Fruit fly (Drosophila melanogaster) whole organism, embryonic: ENCODE data around the gene CG12521.

Experiments
- B-H2 ChIP-seq: fragments of 200-800 bp; sonication (Bioruptor generic); optimal IDR thresholded peaks from 2 replicates; lab custom pipeline; 2018; ENCODE audit warnings: missing biosample characterization, mild to moderate bottlenecking, missing genetic modification characterization
- C15 ChIP-seq: fragments of 200-800 bp; sonication (Bioruptor generic); IDR thresholded peaks from 3 replicates; pipeline ENCODE4 v1.3.6; 2022; ENCODE audit warnings: missing biosample characterization, missing genetic modification characterization
- CG10267 ChIP-seq: fragments of 200-800 bp; sonication (Bioruptor generic); optimal IDR thresholded peaks from 2 replicates; lab custom pipeline; 2018; ENCODE audit warnings: missing biosample characterization, mild to moderate bottlenecking, missing genetic modification characterization, moderate library complexity
- CG11093 ChIP-seq: fragments of 200-800 bp; sonication (Bioruptor generic); IDR thresholded peaks from 3 replicates; pipeline ENCODE4 v1.3.6; 2022; ENCODE audit warnings: missing biosample characterization, missing genetic modification characterization
- CG11695 ChIP-seq: fragments of 200-800 bp; sonication (Bioruptor generic); IDR thresholded peaks from 3 replicates; pipeline ENCODE4 v1.3.6; 2022; ENCODE audit warnings: missing biosample characterization, missing genetic modification characterization
- CG11696 ChIP-seq: fragments of 200-800 bp; sonication (Bioruptor generic); IDR thresholded peaks from 2 replicates; pipeline ENCODE4 v1.3.6; 2022; ENCODE audit warnings: missing biosample characterization, missing genetic modification characterization
- CG12071 ChIP-seq: fragments of 200-800 bp; sonication (Bioruptor generic); optimal IDR thresholded peaks from 3 replicates; lab custom pipeline; 2018; ENCODE audit warnings: missing biosample characterization, mild to moderate bottlenecking, missing genetic modification characterization
- CG12155 ChIP-seq: fragments of 200-800 bp; sonication (Bioruptor generic); optimal IDR thresholded peaks from 3 replicates; lab custom pipeline; 2016; ENCODE audit warnings: missing biosample characterization, missing genetic modification characterization
- CG12659 ChIP-seq: fragments of 200-800 bp; sonication (Bioruptor generic); optimal IDR thresholded peaks from 3 replicates; lab custom pipeline; 2017; ENCODE audit warnings: mild to moderate bottlenecking, missing biosample characterization, missing genetic modification reagents, missing genetic modification characterization
- CG15514 ChIP-seq: fragments of 200-800 bp; sonication (Bioruptor generic); optimal IDR thresholded peaks from 3 replicates; lab custom pipeline; 2017; ENCODE audit warnings: missing biosample characterization, missing genetic modification characterization, mild to moderate bottlenecking, moderate library complexity, missing genetic modification reagents
- CG17802 ChIP-seq: fragments of 200-800 bp; sonication (Bioruptor generic); optimal IDR thresholded peaks from 2 replicates; lab custom pipeline; 2018; ENCODE audit warnings: missing biosample characterization, mild to moderate bottlenecking, missing genetic modification characterization, moderate library complexity
- CG17829 ChIP-seq: fragments of 200-800 bp; optimal IDR thresholded peaks from 2 replicates; lab custom pipeline; 2019; ENCODE audit warnings: missing biosample characterization, mild to moderate bottlenecking, missing genetic modification characterization, moderate library complexity
- CG30403 ChIP-seq: fragments of 200-800 bp; sonication (Bioruptor generic); optimal IDR thresholded peaks from 3 replicates; lab custom pipeline; 2016; ENCODE audit warnings: missing biosample characterization, missing genetic modification characterization
- CG30431 ChIP-seq: fragments of 200-800 bp; sonication (Bioruptor generic); optimal IDR thresholded peaks from 2 replicates; lab custom pipeline; 2017; ENCODE audit warnings: missing biosample characterization, missing genetic modification characterization
- CG32767 ChIP-seq: fragments of 200-800 bp; sonication (Bioruptor generic); IDR thresholded peaks from 2 replicates; pipeline ENCODE4 v1.3.6; 2022; ENCODE audit warnings: missing biosample characterization, missing genetic modification characterization
- CG34376 ChIP-seq: fragments of 200-800 bp; sonication (Bioruptor generic); optimal IDR thresholded peaks from 2 replicates; lab custom pipeline; 2018; ENCODE audit warnings: missing biosample characterization, mild to moderate bottlenecking, missing genetic modification characterization
- CG3726 ChIP-seq: fragments of 200-800 bp; sonication (Bioruptor generic); IDR thresholded peaks from 3 replicates; pipeline ENCODE4, ENCODE4 v1.3.6; 2022; ENCODE audit warnings: missing biosample characterization, missing genetic modification characterization
- CG4328 ChIP-seq: fragments of 200-800 bp; sonication (Bioruptor generic); optimal IDR thresholded peaks from 3 replicates; lab custom pipeline; 2017; ENCODE audit warnings: missing biosample characterization, missing genetic modification reagents, missing genetic modification characterization
- CG5180 ChIP-seq: fragments of 200-800 bp; sonication (Bioruptor generic); optimal IDR thresholded peaks from 3 replicates; lab custom pipeline; 2017; ENCODE audit warnings: missing biosample characterization, missing genetic modification characterization, mild to moderate bottlenecking, moderate library complexity, missing genetic modification reagents
- CG7556 ChIP-seq: fragments of 200-800 bp; sonication (Bioruptor generic); optimal IDR thresholded peaks from 2 replicates; lab custom pipeline; 2017; ENCODE audit warnings: missing biosample characterization, mild to moderate bottlenecking, missing genetic modification characterization
- CG8089 ChIP-seq: fragments of 200-800 bp; sonication (Bioruptor generic); optimal IDR thresholded peaks from 3 replicates; lab custom pipeline; 2016; ENCODE audit warnings: missing biosample characterization, missing genetic modification characterization
- CHES-1-like ChIP-seq: fragments of 200-800 bp; sonication (Bioruptor generic); optimal IDR thresholded peaks from 2 replicates; lab custom pipeline; 2016; ENCODE audit warnings: missing biosample characterization, missing genetic modification characterization
- Doc2 ChIP-seq: fragments of 200-800 bp; sonication (Bioruptor generic); IDR thresholded peaks from 2 replicates; pipeline ENCODE4 v1.3.6; 2022; ENCODE audit warnings: missing biosample characterization, missing genetic modification characterization
- E2f2 ChIP-seq: fragments of 200-800 bp; sonication (Bioruptor generic); IDR thresholded peaks from 2 replicates; pipeline ENCODE4 v1.3.6; 2022; ENCODE audit warnings: missing biosample characterization, missing genetic modification characterization
- Hr78 ChIP-seq, 2 experiments: fragments of 200-800 bp in 1 of 2; fragments of >200 bp in 1 of 2; sonication (Bioruptor generic) in 1 of 2; optimal IDR thresholded peaks; 2 replicates each; lab custom pipeline; 2017 to 2019; ENCODE audit warnings: missing biosample characterization in 2 of 2, missing genetic modification characterization in 2 of 2, mild to moderate bottlenecking in 1 of 2, moderate library complexity in 1 of 2
- NC2α ChIP-seq: fragments of 200-800 bp; sonication (Bioruptor generic); optimal IDR thresholded peaks from 2 replicates; lab custom pipeline; 2016; ENCODE audit warnings: missing biosample characterization, missing genetic modification characterization
- Sry-β ChIP-seq: fragments of 200-800 bp; sonication (Bioruptor generic); optimal IDR thresholded peaks from 2 replicates; lab custom pipeline; 2018; ENCODE audit warnings: missing biosample characterization, mild to moderate bottlenecking, missing genetic modification characterization, moderate library complexity
- Xbp1 ChIP-seq: fragments of 200-800 bp; sonication (Bioruptor generic); optimal IDR thresholded peaks from 3 replicates; lab custom pipeline; 2016; ENCODE audit warnings: missing biosample characterization, mild to moderate bottlenecking, missing genetic modification characterization
- Xrp1 ChIP-seq: fragments of 200-800 bp; sonication (Bioruptor generic); IDR thresholded peaks from 2 replicates; pipeline ENCODE4 v1.3.6; 2022; ENCODE audit warnings: missing biosample characterization, missing genetic modification characterization
- abd-A ChIP-seq: fragments of 200-800 bp; sonication (Bioruptor generic); optimal IDR thresholded peaks from 3 replicates; lab custom pipeline; 2019; ENCODE audit warnings: missing biosample characterization, mild to moderate bottlenecking, missing genetic modification characterization, moderate library complexity
- ato ChIP-seq: fragments of 200-800 bp; sonication (Bioruptor generic); IDR thresholded peaks from 2 replicates; pipeline ENCODE4 v1.3.6; 2022; ENCODE audit warnings: missing biosample characterization, missing genetic modification characterization; ENCODE audit not compliant: partially characterized antibody
- bsh ChIP-seq, 2 experiments: fragments of 200-800 bp; sonication (Bioruptor generic); optimal IDR thresholded peaks; 2 replicates each; lab custom pipeline; 2017 to 2018; ENCODE audit warnings: mild to moderate bottlenecking in 2 of 2, missing biosample characterization in 2 of 2, missing genetic modification characterization in 2 of 2, moderate library complexity in 1 of 2
- chinmo ChIP-seq: fragments of 200-800 bp; sonication (Bioruptor generic); IDR thresholded peaks from 4 replicates; pipeline ENCODE4 v1.3.6; 2022; ENCODE audit warnings: missing biosample characterization, missing genetic modification characterization; ENCODE audit not compliant: partially characterized antibody
- exex ChIP-seq: fragments of 200-800 bp; sonication (Bioruptor generic); optimal IDR thresholded peaks from 4 replicates; lab custom pipeline; 2018; ENCODE audit warnings: missing biosample characterization, mild to moderate bottlenecking, missing genetic modification characterization, moderate library complexity
- fu2 ChIP-seq: fragments of 200-800 bp; sonication (Bioruptor generic); optimal IDR thresholded peaks from 2 replicates; lab custom pipeline; 2016; ENCODE audit warnings: missing biosample characterization, missing genetic modification characterization
- gcm ChIP-seq: fragments of 200-800 bp; sonication (Bioruptor generic); optimal IDR thresholded peaks from 2 replicates; lab custom pipeline; 2019; ENCODE audit warnings: missing biosample characterization, mild to moderate bottlenecking, missing genetic modification characterization, moderate library complexity
- her ChIP-seq: fragments of 200-800 bp; sonication (Bioruptor generic); optimal IDR thresholded peaks from 2 replicates; lab custom pipeline; 2016; ENCODE audit warnings: missing biosample characterization, missing genetic modification characterization
- jing ChIP-seq: fragments of 200-800 bp; sonication (Bioruptor generic); optimal IDR thresholded peaks from 2 replicates; lab custom pipeline; 2018; ENCODE audit warnings: missing biosample characterization, mild to moderate bottlenecking, missing genetic modification characterization
- lola ChIP-seq, 3 experiments: fragments of >200 bp in 2 of 3; fragments of 200-800 bp in 1 of 3; sonication (Bioruptor generic) in 1 of 3; optimal IDR thresholded peaks; 2 replicates each; lab custom pipeline; 2017 to 2019; ENCODE audit warnings: missing biosample characterization in 3 of 3, missing genetic modification characterization in 3 of 3, mild to moderate bottlenecking in 1 of 3, moderate library complexity in 1 of 3
- p53 ChIP-seq: fragments of 200-800 bp; sonication (Bioruptor generic); optimal IDR thresholded peaks from 2 replicates; lab custom pipeline; 2016; ENCODE audit warnings: missing biosample characterization, missing genetic modification characterization
- pan ChIP-seq, 4 experiments: fragments of >200 bp in 3 of 4; fragments of 200-800 bp in 1 of 4; sonication (Bioruptor generic) in 1 of 4; optimal IDR thresholded peaks in 3 of 4; IDR thresholded peaks in 1 of 4; 2 replicates each; pipeline versions ENCODE4 v1.3.6 to Lab custom; 2017 to 2022; ENCODE audit warnings: missing biosample characterization in 2 of 4, missing genetic modification characterization in 2 of 4, mixed read lengths in 1 of 4
- peb ChIP-seq: fragments of 200-800 bp; sonication (Bioruptor generic); IDR thresholded peaks from 2 replicates; pipeline ENCODE4 v1.3.6; 2022; ENCODE audit warnings: missing biosample characterization, missing genetic modification characterization
- shn ChIP-seq: fragments of 200-800 bp; sonication (Bioruptor generic); optimal IDR thresholded peaks from 3 replicates; lab custom pipeline; 2016; ENCODE audit warnings: missing biosample characterization, missing genetic modification characterization
- sima ChIP-seq: fragments of 200-800 bp; sonication (Bioruptor generic); optimal IDR thresholded peaks from 2 replicates; lab custom pipeline; 2016; ENCODE audit warnings: missing biosample characterization, missing genetic modification characterization
- sisA ChIP-seq: fragments of 200-800 bp; sonication (Bioruptor generic); IDR thresholded peaks from 2 replicates; pipeline ENCODE4 v1.3.6; 2022; ENCODE audit warnings: missing biosample characterization, missing genetic modification characterization
- tna ChIP-seq: fragments of 200-800 bp; sonication (Bioruptor generic); IDR thresholded peaks from 2 replicates; pipeline ENCODE4 v1.3.6; 2022; ENCODE audit warnings: missing biosample characterization, missing genetic modification characterization; ENCODE audit not compliant: partially characterized antibody

The CG12521 gene

DNA sequence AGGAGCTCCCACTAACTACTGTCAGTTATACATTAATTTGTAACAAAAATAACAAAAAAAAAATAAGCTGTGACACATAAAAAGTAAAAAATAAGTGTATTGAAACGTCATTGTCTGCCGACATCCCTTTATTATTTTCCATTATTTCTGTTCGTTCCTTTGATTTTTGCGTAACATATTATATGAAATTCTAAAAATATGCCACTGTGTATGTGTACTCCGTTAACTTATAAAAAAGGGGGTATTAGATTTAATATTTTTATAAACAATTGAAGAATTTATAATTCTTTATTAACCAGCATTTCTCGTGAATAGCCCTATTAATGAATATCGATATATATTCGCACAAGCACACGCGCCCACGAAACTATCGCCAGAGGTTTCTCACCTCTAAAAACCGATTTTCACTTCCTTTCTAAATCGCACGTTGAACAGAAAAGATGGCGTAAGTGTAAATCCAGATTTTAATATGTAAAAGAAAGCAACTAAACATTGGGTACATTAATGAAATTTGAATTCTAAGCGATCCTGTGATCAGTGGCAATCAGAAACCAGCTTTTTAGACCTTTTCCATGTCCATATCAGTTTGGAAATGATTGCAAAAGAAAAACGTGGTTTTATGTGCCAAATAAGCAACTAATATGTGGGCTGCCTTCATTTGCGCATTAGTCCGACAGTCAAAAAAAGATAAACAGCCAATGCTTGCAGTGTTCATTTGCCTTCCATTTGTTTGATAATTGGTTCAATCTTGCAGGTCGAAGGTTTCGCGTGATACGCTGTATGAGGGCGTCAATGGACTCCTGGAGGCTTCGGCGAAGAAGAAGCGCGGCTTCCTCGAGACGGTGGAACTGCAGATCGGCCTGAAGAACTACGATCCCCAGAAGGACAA lies 24.9 kb downstream of the CG12521 start, which contains the start of gene RpL10Ab (continued):
- TF ChIP-seq CG32767 (GFP tag; lab: Robert Waterston, UW) (no peak; the same call in 1 of the 2 replicates), exex (tag; lab: Kevin White, UChicago) (peak; percentile 19), Sry-β (GFP tag; lab: Kevin White, UChicago) (peak; percentile 24), CG30431 (GFP tag; lab: Kevin White, UChicago) (peak; percentile 24), CG7556 (GFP tag; lab: Kevin White, UChicago) (peak; percentile 63), CG8089 (peak; percentile 16), CG11093 (GFP tag; lab: Robert Waterston, UW) (peak; percentile 48; the same call in 1 of the 3 replicates), her (GFP tag; lab: Kevin White, UChicago) (peak; percentile 54), CG17829 (tag; lab: Kevin White, UChicago) (peak; percentile 63), CHES-1-like (GFP tag; lab: Kevin White, UChicago) (peak; percentile 2), Doc2 (GFP tag; lab: Robert Waterston, UW) (no peak), CG12155 (peak; percentile 17), NC2α (no peak), sisA (GFP tag; lab: Robert Waterston, UW) (peak; percentile 72), jing (GFP tag; lab: Kevin White, UChicago) (no peak), CG12071 (GFP tag; lab: Kevin White, UChicago) (peak; percentile 82), C15 (GFP tag; lab: Robert Waterston, UW) (0 out of 3 replicates have a peak, but pooled peaks have one; percentile 57), CG11696 (GFP tag; lab: Robert Waterston, UW) (no peak), Hr78 (GFP tag; optimal IDR thresholded peaks at IDR 0.05; lab: Kevin White, UChicago) (no peak), abd-A (tag; lab: Kevin White, UChicago) (no peak), CG15514 (GFP tag; lab: Kevin White, UChicago) (peak; percentile 57), CG17802 (tag; lab: Kevin White, UChicago) (peak; percentile 50), CG12659 (GFP tag; lab: Kevin White, UChicago) (peak; percentile 47), tna (GFP tag; lab: Robert Waterston, UW) (peak; percentile 72), CG5180 (no peak), sima (GFP tag; lab: Kevin White, UChicago) (no peak), pan (optimal IDR thresholded peaks at IDR 0.05; lab: Kevin White, UChicago) (no peak), pan (GFP tag; optimal IDR thresholded peaks at IDR 0.05 in 1 of 2, IDR thresholded peaks at IDR 0.05 in 1 of 2) (peak in 1 of 2 experiments; percentile 64), shn (GFP tag; lab: Kevin White, UChicago) (no peak), p53 (GFP tag; lab: Kevin White, UChicago) (no peak), fu2 (GFP tag; lab: Kevin White, UChicago) (no peak), chinmo (GFP tag; lab: Robert Waterston, UW) (peak; percentile 66; the same call in 1 of the 4 replicates), lola (GFP tag; optimal IDR thresholded peaks at IDR 0.05; lab: Kevin White, UChicago) (peak in 1 of 3 experiments; percentile 70), Xbp1 (GFP tag; lab: Kevin White, UChicago) (peak; percentile 57), peb (GFP tag; lab: Robert Waterston, UW) (no peak), E2f2 (GFP tag; lab: Robert Waterston, UW) (0 out of 2 replicates have a peak, but pooled peaks have one; percentile 37), CG3726 (GFP tag; lab: Robert Waterston, UW) (0 out of 3 replicates have a peak, but pooled peaks have one; percentile 27), CG10267 (tag; lab: Kevin White, UChicago) (peak; percentile 33), CG34376 (GFP tag; lab: Kevin White, UChicago) (peak; percentile 67), CG30403 (peak; percentile 83), CG11695 (GFP tag; lab: Robert Waterston, UW) (no peak; the same call in 2 of the 3 replicates), CG4328 (peak; percentile 63), B-H2 (GFP tag; lab: Kevin White, UChicago) (peak; percentile 84), ato (GFP tag; lab: Robert Waterston, UW) (peak; percentile 77), gcm (peak; percentile 23), Xrp1 (peak; percentile 30; the same call in 1 of the 2 replicates), bsh (GFP tag; optimal IDR thresholded peaks at IDR 0.05; lab: Kevin White, UChicago) (peak; percentile 19 to 24)
